Worm (Caenorhabditis elegans) whole organism, young adult: ENCODE data around the gene Y53G8AR.5.

Experiments used
- B0261.1 ChIP-seq: sonication (generic microtip); optimal IDR thresholded peaks from 2 replicates; lab custom pipeline; 2016; ENCODE audit warnings: mild to moderate bottlenecking, missing genetic modification characterization, moderate library complexity, missing compliant biosample characterization
- Y95B8A.8 ChIP-seq: fragments of 200-800 bp; sonication (Bioruptor generic); IDR thresholded peaks from 2 replicates; pipeline ENCODE4 v1.3.6; 2022; ENCODE audit warnings: missing genetic modification reagents, missing genetic modification characterization, missing compliant biosample characterization
- atf-7 ChIP-seq: sonication (generic microtip); optimal IDR thresholded peaks from 2 replicates; lab custom pipeline; 2017; ENCODE audit warnings: mild to moderate bottlenecking, missing genetic modification characterization, missing compliant biosample characterization
- attf-5 ChIP-seq: fragments of 200-800 bp; sonication (Bioruptor generic); optimal IDR thresholded peaks from 2 replicates; lab custom pipeline; 2018; ENCODE audit warnings: mild to moderate bottlenecking, missing genetic modification characterization, missing compliant biosample characterization
- ceh-91 ChIP-seq: fragments of 200-800 bp; sonication (Bioruptor generic); IDR thresholded peaks from 2 replicates; pipeline ENCODE4 v1.3.6; 2022; ENCODE audit warnings: missing genetic modification reagents, missing genetic modification characterization, missing compliant biosample characterization
- efl-1 ChIP-seq: fragments of 150-350 bp; optimal IDR thresholded peaks from 2 replicates; lab custom pipeline; 2014; ENCODE audit warnings: missing biosample characterization, missing genetic modification reagents, missing genetic modification characterization
- ets-4 ChIP-seq: fragments of 200-800 bp; sonication (Bioruptor generic); optimal IDR thresholded peaks from 2 replicates; lab custom pipeline; 2018; ENCODE audit warnings: mild to moderate bottlenecking, missing genetic modification characterization, missing compliant biosample characterization
- gei-17 ChIP-seq: fragments of 200-800 bp; sonication (Bioruptor generic); optimal IDR thresholded peaks from 2 replicates; lab custom pipeline; 2018; ENCODE audit warnings: mild to moderate bottlenecking, missing genetic modification characterization, missing compliant biosample characterization
- lin-35 ChIP-seq, 3 experiments: fragments of 150-350 bp in 2 of 3; sonication (generic microtip) in 1 of 3; optimal IDR thresholded peaks; 2 replicates each; lab custom pipeline; 2014 to 2018; ENCODE audit warnings: missing biosample characterization in 3 of 3, missing genetic modification characterization in 3 of 3, missing genetic modification reagents in 3 of 3
- unc-130 ChIP-seq: sonication (generic microtip); optimal IDR thresholded peaks from 2 replicates; lab custom pipeline; 2016; ENCODE audit warnings: missing genetic modification reagents, missing genetic modification characterization, missing compliant biosample characterization

DNA sequence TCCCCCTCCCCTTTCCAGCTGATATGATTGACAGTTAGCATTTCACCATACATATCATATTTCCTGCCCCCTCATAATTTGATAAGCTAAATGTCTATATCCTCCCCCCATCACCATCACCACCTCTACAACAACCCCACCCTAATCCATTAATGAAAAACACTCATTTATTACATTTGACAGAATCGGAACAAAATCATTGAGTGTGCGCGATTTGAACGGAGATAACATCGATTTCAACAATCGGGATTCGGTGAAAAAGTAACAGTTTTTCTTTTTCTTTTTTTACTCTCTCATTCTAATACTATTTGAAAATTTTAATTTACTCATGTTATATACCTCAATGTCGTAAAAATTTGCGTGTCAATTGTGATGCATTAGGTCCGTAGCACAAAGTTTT is 48.6 kb downstream of the Y53G8AR.5 start:
- TF ChIP-seq gei-17 (GFP tag; lab: Kevin White, UChicago) (no peak), ets-4 (GFP tag; lab: Kevin White, UChicago) (no peak), attf-5 (no peak), efl-1 (GFP tag; lab: Kevin White, UChicago) (no peak), unc-130 (GFP tag; lab: Kevin White, UChicago) (no peak), Y95B8A.8 (no peak), B0261.1 (tag; lab: Kevin White, UChicago) (no peak), atf-7 (no peak), lin-35 (GFP tag; optimal IDR thresholded peaks at IDR 0.05; lab: Kevin White, UChicago) (no peak), ceh-91 (GFP tag; lab: Robert Waterston, UW) (no peak)
